Worm (Caenorhabditis elegans): ENCODE data around the gene unc-132.

DNA sequence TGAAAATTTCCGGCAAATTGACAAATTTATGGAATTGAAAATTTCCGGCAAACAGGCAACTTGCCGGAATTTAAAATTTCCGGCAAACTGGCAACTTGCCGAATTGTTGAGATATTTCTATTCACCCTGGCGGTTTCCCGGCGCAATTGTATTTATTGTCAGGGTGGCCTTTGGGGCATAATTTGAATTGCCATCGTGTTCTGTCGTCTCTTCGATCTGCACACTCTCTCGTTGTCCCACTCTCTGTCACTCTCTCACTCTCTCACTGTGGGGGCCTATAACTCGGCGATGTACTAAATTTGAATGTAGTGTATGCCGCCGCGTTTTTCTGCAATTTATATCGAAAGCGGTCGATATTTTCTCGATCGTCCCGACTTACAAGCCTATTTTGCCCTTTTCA is 16.1 kb downstream of the unc-132 start:
- no peak for TF ChIP-seq med-1 (GFP tag; optimal IDR thresholded peaks at IDR 0.05; ENCODE audit: insufficient read depth)
- no peak for TF ChIP-seq flt-1 (GFP tag; IDR thresholded peaks at IDR 0.05)
- no peak for TF ChIP-seq tab-1 (GFP tag; IDR thresholded peaks at IDR 0.05)
- TF ChIP-seq cog-1 (tag; optimal IDR thresholded peaks at IDR 0.05) = no peak
- TF ChIP-seq T22C8.4 (GFP tag; IDR thresholded peaks at IDR 0.05) = no peak
- no peak for TF ChIP-seq ref-1 (GFP tag; conservative IDR thresholded peaks at IDR 0.05)
- no peak for TF ChIP-seq ztf-23 (GFP tag; IDR thresholded peaks at IDR 0.05)
- TF ChIP-seq ztf-29 (GFP tag; IDR thresholded peaks at IDR 0.05) = no peak
